Worm (Caenorhabditis elegans): ENCODE results near the gene msp-65.
"Not testable (repeated sequence)": the region's sequence is repeated elsewhere in the genome, so short reads cannot be mapped to it uniquely, and the experiment has no call there.

The msp-65 gene

DNA sequence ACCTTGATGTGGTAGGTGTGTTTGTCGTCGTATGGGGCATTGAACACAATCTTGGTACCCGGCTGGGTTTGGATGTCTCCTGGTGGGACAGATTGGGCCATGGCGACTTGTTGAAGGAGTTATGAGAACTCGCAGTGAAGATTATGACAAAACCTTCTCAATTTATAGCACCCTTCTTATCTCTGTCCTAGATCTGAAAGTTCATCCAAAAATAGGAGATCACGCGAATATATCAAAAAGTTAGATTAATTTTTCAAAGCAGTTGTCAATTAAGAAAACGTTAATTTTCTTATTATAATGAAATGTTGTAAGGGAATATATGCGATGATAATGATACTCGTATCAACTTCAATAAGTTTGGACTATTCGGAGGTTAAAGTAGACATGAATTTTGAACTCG lies 21.1 kb upstream of the msp-65 start, which contains the start of gene msp-51:
msp-51 (minus strand) TSS at position 101 of the 400 bp plus-strand sequence.
- not testable (repeated sequence) for TF ChIP-seq sptf-2 (GFP tag; optimal IDR thresholded peaks at IDR 0.05); xnd-1 (tag; optimal IDR thresholded peaks at IDR 0.05); pbrm-1 (GFP tag; IDR thresholded peaks at IDR 0.05)

DNA sequence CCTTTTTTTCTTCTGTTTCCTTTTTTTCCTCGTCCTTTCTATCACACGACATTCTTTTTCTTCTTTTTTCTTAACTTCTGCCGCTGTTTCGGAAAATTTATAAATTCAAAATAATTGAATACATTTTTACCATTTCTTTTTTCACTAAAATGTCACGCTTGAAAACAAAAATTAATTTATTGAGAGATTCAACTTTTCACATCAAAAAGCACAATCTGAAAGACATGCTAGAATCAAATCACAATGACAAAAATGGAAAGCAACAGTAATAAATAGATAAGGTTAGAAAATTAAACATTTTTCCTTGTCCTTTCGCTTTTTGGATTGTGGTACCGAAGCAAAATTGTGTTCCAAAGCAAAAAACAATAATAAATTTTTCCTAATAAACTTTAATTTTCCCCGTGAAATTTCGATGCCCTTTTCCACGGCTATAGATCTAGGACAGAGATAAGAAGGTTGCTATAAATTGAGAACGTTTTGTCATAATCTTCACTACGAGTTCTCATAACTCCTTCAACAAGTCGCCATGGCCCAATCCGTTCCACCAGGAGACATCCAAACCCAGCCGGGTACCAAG lies 18.8 kb upstream of the msp-65 start, which contains the start of the genes ZK354.6 and msp-113:
ZK354.6 (minus strand) TSS at position 101 of the 577 bp plus-strand sequence.
msp-113 (plus strand) TSS at position 527 of the 577 bp plus-strand sequence.
- TF ChIP-seq ZK185.1 (tag; optimal IDR thresholded peaks at IDR 0.05; ENCODE audit: poor library complexity, severe bottlenecking): no peak
- TF ChIP-seq C17E4.6 (GFP tag; IDR thresholded peaks at IDR 0.05): no peak
- no peak for TF ChIP-seq zim-3 (tag; optimal IDR thresholded peaks at IDR 0.05)
- TF ChIP-seq Y95B8A.8 (GFP tag; IDR thresholded peaks at IDR 0.05): no peak
- TF ChIP-seq him-1 (tag; optimal IDR thresholded peaks at IDR 0.05): no peak
- TF ChIP-seq ztf-6 (GFP tag; IDR thresholded peaks at IDR 0.05): no peak

DNA sequence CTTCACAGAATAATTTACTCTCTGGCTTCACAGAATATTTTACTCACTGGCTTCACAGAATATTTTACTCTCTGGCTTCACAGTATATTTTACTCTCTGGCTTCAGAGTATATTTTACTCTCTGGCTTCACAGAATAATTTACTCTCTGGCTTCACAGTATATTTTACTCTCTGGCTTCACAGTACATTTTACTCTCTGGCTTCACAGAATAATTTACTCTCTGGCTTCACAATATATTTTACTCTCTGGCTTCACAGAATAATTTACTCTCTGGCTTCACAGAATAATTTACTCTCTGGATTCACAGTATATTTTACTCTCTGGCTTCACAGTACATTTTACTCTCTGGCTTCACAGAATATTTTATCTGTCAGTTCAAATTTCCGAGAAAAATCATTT lies 17.2 kb upstream of the msp-65 start:
- TF ChIP-seq Y53F4B.3 (GFP tag; IDR thresholded peaks at IDR 0.05) (peak; percentile 58; the same call in 1 of the 2 replicates), egrh-3 (GFP tag; IDR thresholded peaks at IDR 0.05) (peak; percentile 70)

DNA sequence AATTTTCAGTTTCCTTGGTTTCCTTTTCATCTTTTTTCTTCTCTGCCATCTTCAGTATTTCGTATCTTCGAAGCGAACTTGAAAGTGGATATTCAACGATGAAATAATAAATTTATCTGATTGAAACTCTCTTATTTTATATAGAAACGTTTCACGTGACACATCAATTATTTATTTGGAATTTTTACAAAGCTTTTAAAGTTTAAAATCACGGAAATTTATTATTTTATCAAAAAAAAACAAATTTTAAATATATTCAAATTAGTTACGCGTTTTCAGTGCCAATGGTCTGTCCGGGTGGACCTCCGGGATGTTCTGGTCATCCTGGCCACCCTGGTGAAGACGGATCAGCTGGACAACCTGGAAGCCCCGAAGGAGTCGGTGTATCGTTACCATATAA lies 13.3 kb upstream of the msp-65 start, which contains the start of gene ZK354.7:
ZK354.7 (minus strand) TSS at position 101 of the 400 bp plus-strand sequence.
- TF ChIP-seq attf-3 (GFP tag; conservative IDR thresholded peaks at IDR 0.05) (no peak), nfya-1 (tag; optimal IDR thresholded peaks at IDR 0.05; ENCODE audit: borderline replicate concordance, insufficient read depth) (no peak), sea-2 (GFP tag; IDR thresholded peaks at IDR 0.05) (no peak), hlh-26 (GFP tag; conservative IDR thresholded peaks at IDR 0.05) (no peak), lir-1 (GFP tag; conservative IDR thresholded peaks at IDR 0.05) (no peak)

DNA sequence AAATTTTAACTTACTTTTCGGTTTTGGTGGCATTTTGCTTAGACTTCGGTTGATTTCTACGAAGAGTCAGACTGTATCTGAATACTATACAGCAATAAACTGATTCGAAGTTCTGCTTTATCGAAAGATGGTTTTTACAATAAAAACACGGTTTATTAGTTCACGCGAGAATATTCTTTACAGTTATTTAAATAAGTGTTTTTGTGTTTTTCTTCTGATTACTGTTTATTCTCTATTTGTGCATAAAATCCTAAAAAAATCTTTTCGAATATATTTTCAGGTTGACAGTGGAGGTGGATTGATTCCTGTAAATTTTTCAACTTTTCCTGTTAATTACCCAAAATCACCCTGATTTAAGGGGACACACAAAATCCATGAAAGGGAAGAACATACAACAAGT lies 10.3 kb upstream of the msp-65 start, which contains the start of gene ZK354.8:
ZK354.8 (minus strand) TSS at position 101 of the 400 bp plus-strand sequence.
- TF ChIP-seq madf-6 (GFP tag; IDR thresholded peaks at IDR 0.05) (no peak), Y56A3A.18 (GFP tag; IDR thresholded peaks at IDR 0.05) (no peak), madf-8 (GFP tag; conservative IDR thresholded peaks at IDR 0.05) (no peak), hmg-20 (GFP tag; IDR thresholded peaks at IDR 0.05) (no peak), somi-1 (GFP tag; optimal IDR thresholded peaks at IDR 0.05) (no peak), C06A6.2 (GFP tag; conservative IDR thresholded peaks at IDR 0.05) (no peak), tlf-1 (GFP tag; optimal IDR thresholded peaks at IDR 0.05) (no peak), Y79H2A.3 (GFP tag; conservative IDR thresholded peaks at IDR 0.05) (no peak), attf-3 (GFP tag; conservative IDR thresholded peaks at IDR 0.05) (no peak), snpc-4 (GFP tag; optimal IDR thresholded peaks at IDR 0.05) (no peak), snpc-4 (tag; optimal IDR thresholded peaks at IDR 0.05) (no peak), ztf-22 (GFP tag; optimal IDR thresholded peaks at IDR 0.05) (no peak), fkh-3 (tag; optimal IDR thresholded peaks at IDR 0.05) (no peak), aptf-3 (GFP tag; IDR thresholded peaks at IDR 0.05) (no peak)

DNA sequence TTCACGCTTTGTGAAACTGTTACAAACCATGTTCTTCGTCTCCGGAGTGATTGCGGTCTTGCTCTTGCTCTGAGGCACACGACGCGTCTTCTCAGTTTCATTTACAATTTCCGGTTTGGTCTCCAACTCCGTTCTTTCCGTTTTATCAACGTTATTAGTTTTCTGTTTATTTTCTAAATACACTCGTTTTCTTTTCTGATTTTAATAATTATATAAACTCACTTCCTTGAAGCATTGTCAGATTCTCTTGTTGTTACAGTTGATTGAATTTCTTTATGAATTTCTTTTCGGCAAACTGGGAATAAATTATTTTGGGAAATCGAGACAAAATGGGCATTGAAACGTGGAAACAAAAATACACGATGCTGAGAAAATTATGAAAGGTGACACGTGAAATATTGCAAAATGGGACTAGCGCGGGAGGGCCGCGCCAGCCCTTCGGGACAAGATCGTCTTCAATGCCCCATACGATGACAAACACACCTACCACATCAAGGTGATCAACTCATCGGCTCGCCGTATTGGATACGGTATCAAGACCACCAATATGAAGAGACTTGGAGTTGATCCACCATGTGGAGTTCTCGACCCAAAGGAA lies 8.2 kb upstream of the msp-65 start, which contains the start of the genes ZK354.9 and msp-58:
ZK354.9 (minus strand) TSS at position 101 of the 598 bp plus-strand sequence.
msp-58 (plus strand) TSS at position 548 of the 598 bp plus-strand sequence.
- TF ChIP-seq ceh-79 (tag; optimal IDR thresholded peaks at IDR 0.05); unc-62 (GFP tag; optimal IDR thresholded peaks at IDR 0.05); egl-44 (GFP tag; IDR thresholded peaks at IDR 0.05): not testable (repeated sequence)
